Worm (Caenorhabditis elegans) whole organism, L1 larva: ENCODE results near the gene T19D12.1.

ENCODE experiments used
- aha-1 ChIP-seq: fragments of 150-350 bp; optimal IDR thresholded peaks from 2 replicates; lab custom pipeline; 2014; ENCODE audit warnings: missing biosample characterization, missing genetic modification characterization
- aly-2 ChIP-seq: fragments of 150-350 bp; optimal IDR thresholded peaks from 2 replicates; lab custom pipeline; 2014; ENCODE audit warnings: missing biosample characterization, missing genetic modification characterization
- blmp-1 ChIP-seq: fragments of 150-350 bp; optimal IDR thresholded peaks from 2 replicates; lab custom pipeline; 2014; ENCODE audit warnings: missing biosample characterization, missing genetic modification characterization
- dpl-1 ChIP-seq, 3 experiments: fragments of 150-350 bp in 2 of 3; sonication (generic microtip) in 1 of 3; optimal IDR thresholded peaks; 2 replicates each; lab custom pipeline; 2014 to 2017; ENCODE audit warnings: missing biosample characterization in 3 of 3, missing genetic modification characterization in 3 of 3, missing genetic modification reagents in 3 of 3
- lin-39 ChIP-seq: fragments of 150-350 bp; optimal IDR thresholded peaks from 2 replicates; lab custom pipeline; 2014; ENCODE audit warnings: missing biosample characterization, missing genetic modification reagents, missing genetic modification characterization
- mep-1 ChIP-seq: fragments of 150-350 bp; optimal IDR thresholded peaks from 2 replicates; lab custom pipeline; 2014; ENCODE audit warnings: missing biosample characterization, missing genetic modification characterization
- nhr-11 ChIP-seq: fragments of 150-350 bp; optimal IDR thresholded peaks from 2 replicates; lab custom pipeline; 2014; ENCODE audit warnings: missing biosample characterization, missing genetic modification characterization
- nhr-77 ChIP-seq: fragments of 150-350 bp; optimal IDR thresholded peaks from 2 replicates; lab custom pipeline; 2014; ENCODE audit warnings: missing biosample characterization, missing genetic modification characterization
- nhr-90 ChIP-seq: sonication (generic microtip); optimal IDR thresholded peaks from 2 replicates; lab custom pipeline; 2016; ENCODE audit warnings: mild to moderate bottlenecking, missing genetic modification characterization, missing compliant biosample characterization; ENCODE audit not compliant: poor library complexity
- pag-3 ChIP-seq: sonication (generic microtip); optimal IDR thresholded peaks from 2 replicates; lab custom pipeline; 2017; ENCODE audit warnings: missing genetic modification characterization, mild to moderate bottlenecking, missing compliant biosample characterization, antibody characterized with exemption, borderline replicate concordance; ENCODE audit not compliant: insufficient read depth
- sptf-1 ChIP-seq: fragments of 150-350 bp; optimal IDR thresholded peaks from 2 replicates; lab custom pipeline; 2014; ENCODE audit warnings: missing biosample characterization, missing genetic modification characterization

- TF ChIP-seq aly-2 (tag; lab: Kevin White, UChicago) (no peak), nhr-90 (tag; lab: Kevin White, UChicago) (no peak), lin-39 (tag; lab: Kevin White, UChicago) (no peak), dpl-1 (GFP tag; optimal IDR thresholded peaks at IDR 0.05; lab: Kevin White, UChicago) (no peak), sptf-1 (tag; lab: Kevin White, UChicago) (no peak), aha-1 (tag; lab: Kevin White, UChicago) (no peak), nhr-11 (tag; lab: Kevin White, UChicago) (no peak), blmp-1 (tag; lab: Kevin White, UChicago) (no peak), nhr-77 (tag; lab: Kevin White, UChicago) (no peak), pag-3 (tag; lab: Kevin White, UChicago) (no peak), mep-1 (tag; lab: Kevin White, UChicago) (no peak)
These were observed 34.7 kb upstream of the T19D12.1 start for ce11 chrII:6631995-6632394.
